Fruit fly (Drosophila melanogaster): ENCODE measurements around the gene CG12105.
A peak's percentile ranks its signal among the peaks of the same experiment; 100 is the strongest.

The CG12105 gene

dm6 chr3L:1618116-1618727, 2.6 kb upstream of the CG12105 start, which contains the start of the genes CG13926, ABCB7 and CG33230 (continued):
- TF ChIP-seq CG1233 (GFP tag; optimal IDR thresholded peaks at IDR 0.05) (no peak), Dek (tag; optimal IDR thresholded peaks at IDR 0.05) (peak; percentile 1), unc-4 (GFP tag; IDR thresholded peaks at IDR 0.05; ENCODE audit: partially characterized antibody) (0 out of 2 replicates have a peak, but pooled peaks have one; percentile 38), Hr78 (GFP tag; optimal IDR thresholded peaks at IDR 0.05) (no peak), CG11560 (tag; IDR thresholded peaks at IDR 0.05) (no peak), CG10979 (tag; optimal IDR thresholded peaks at IDR 0.05) (peak; percentile 11), org-1 (GFP tag; optimal IDR thresholded peaks at IDR 0.05) (no peak), CG6854 (GFP tag; optimal IDR thresholded peaks at IDR 0.05) (no peak), tin (GFP tag; optimal IDR thresholded peaks at IDR 0.05) (peak; percentile 23), chinmo (GFP tag; IDR thresholded peaks at IDR 0.05; ENCODE audit: partially characterized antibody) (0 out of 4 replicates have a peak, but pooled peaks have one; percentile 18), CG17612 (GFP tag; IDR thresholded peaks at IDR 0.05) (no peak), mld (GFP tag; IDR thresholded peaks at IDR 0.05; ENCODE audit: partially characterized antibody) (no peak), wek (GFP tag; optimal IDR thresholded peaks at IDR 0.05) (no peak), MESR4 (GFP tag; optimal IDR thresholded peaks at IDR 0.05) (peak; percentile 54), CG12071 (GFP tag; optimal IDR thresholded peaks at IDR 0.05) (no peak), CG3995 (GFP tag; optimal IDR thresholded peaks at IDR 0.05) (peak; percentile 24), Neu2 (GFP tag; optimal IDR thresholded peaks at IDR 0.05; ENCODE audit: borderline replicate concordance) (no peak), NC2β (GFP tag; optimal IDR thresholded peaks at IDR 0.05) (no peak), en (GFP tag; optimal IDR thresholded peaks at IDR 0.05) (no peak), BEAF-32 (GFP tag; optimal IDR thresholded peaks at IDR 0.05) (peak; percentile 64), Dfd (GFP tag; optimal IDR thresholded peaks at IDR 0.05) (no peak), CG34422 (GFP tag; IDR thresholded peaks at IDR 0.05) (peak; percentile 60; the same call in 2 of the 3 replicates), CG17829 (tag; optimal IDR thresholded peaks at IDR 0.05) (peak; percentile 34), CG18262 (tag; optimal IDR thresholded peaks at IDR 0.05) (no peak), CG5245 (GFP tag; optimal IDR thresholded peaks at IDR 0.05) (peak; percentile 14), ERR (GFP tag; optimal IDR thresholded peaks at IDR 0.05) (no peak), CkIIα-i1 (GFP tag; IDR thresholded peaks at IDR 0.05) (no peak), pros (GFP tag; optimal IDR thresholded peaks at IDR 0.05) (no peak), az2 (GFP tag; optimal IDR thresholded peaks at IDR 0.05) (peak; percentile 8), otp (GFP tag; IDR thresholded peaks at IDR 0.05) (no peak), lilli (GFP tag; optimal IDR thresholded peaks at IDR 0.05) (peak; percentile 64), Spps (tag; optimal IDR thresholded peaks at IDR 0.05) (no peak), Lim3 (GFP tag; IDR thresholded peaks at IDR 0.05) (no peak), nmo (GFP tag; optimal IDR thresholded peaks at IDR 0.05) (peak; percentile 56), Pdp1 (GFP tag; optimal IDR thresholded peaks at IDR 0.05) (peak; percentile 39 to 77), slou (GFP tag; optimal IDR thresholded peaks at IDR 0.05) (no peak), disco-r (GFP tag; optimal IDR thresholded peaks at IDR 0.05) (no peak), al (GFP tag; IDR thresholded peaks at IDR 0.05) (no peak), ranshi (GFP tag; IDR thresholded peaks at IDR 0.05) (no peak), CG3163 (GFP tag; optimal IDR thresholded peaks at IDR 0.05) (no peak), CG42726 (GFP tag; IDR thresholded peaks at IDR 0.05; ENCODE audit: partially characterized antibody) (no peak), CG18619 (GFP tag; optimal IDR thresholded peaks at IDR 0.05) (peak; percentile 14), CG6813 (GFP tag; optimal IDR thresholded peaks at IDR 0.05) (no peak), hkb (optimal IDR thresholded peaks at IDR 0.05) (peak; percentile 75), hkb (GFP tag; IDR thresholded peaks at IDR 0.05) (no peak), cas (GFP tag; IDR thresholded peaks at IDR 0.05) (no peak), E2f1 (GFP tag; IDR thresholded peaks at IDR 0.05) (no peak), HLH54F (GFP tag; optimal IDR thresholded peaks at IDR 0.05) (peak; percentile 21), CG4360 (GFP tag; IDR thresholded peaks at IDR 0.05) (no peak), CG14667 (GFP tag; IDR thresholded peaks at IDR 0.05) (no peak)
